Worm (Caenorhabditis elegans): ENCODE measurements around the gene dna-2.

Gene dna-2

ce11 chrII:11777893-11778480 is at the start of gene dna-2, which contains the start of gene patr-1:
dna-2 (plus strand) TSS chrII:11778430.
patr-1 (minus strand) TSS chrII:11777943.
- TF ChIP-seq T22C8.4 (GFP tag; IDR thresholded peaks at IDR 0.05) (no peak), tab-1 (GFP tag; IDR thresholded peaks at IDR 0.05) (no peak), med-1 (GFP tag; optimal IDR thresholded peaks at IDR 0.05; ENCODE audit: insufficient read depth) (no peak), ztf-29 (GFP tag; IDR thresholded peaks at IDR 0.05) (no peak), flt-1 (GFP tag; IDR thresholded peaks at IDR 0.05) (no peak)

ce11 chrII:11728545-11729105 is 49.6 kb upstream of the dna-2 start, which contains the start of gene alh-8:
alh-8 (plus strand) TSS chrII:11729055.
- TF ChIP-seq ztf-29 (GFP tag; IDR thresholded peaks at IDR 0.05) (no peak), flt-1 (GFP tag; IDR thresholded peaks at IDR 0.05) (no peak), ztf-23 (GFP tag; IDR thresholded peaks at IDR 0.05) (no peak), cog-1 (tag; optimal IDR thresholded peaks at IDR 0.05) (no peak), T22C8.4 (GFP tag; IDR thresholded peaks at IDR 0.05) (no peak), med-1 (GFP tag; optimal IDR thresholded peaks at IDR 0.05; ENCODE audit: insufficient read depth) (no peak), tab-1 (GFP tag; IDR thresholded peaks at IDR 0.05) (no peak), klf-2 (GFP tag; conservative IDR thresholded peaks at IDR 0.05) (no peak), ref-1 (GFP tag; conservative IDR thresholded peaks at IDR 0.05) (no peak)

- no peak for TF ChIP-seq flt-1 (GFP tag; IDR thresholded peaks at IDR 0.05)
- no peak for TF ChIP-seq cog-1 (tag; optimal IDR thresholded peaks at IDR 0.05)
These were observed 48.3 kb upstream of the dna-2 start for ce11 chrII:11729757-11730535.

- TF ChIP-seq ref-1 (GFP tag; conservative IDR thresholded peaks at IDR 0.05) = no peak
- no peak for TF ChIP-seq cog-1 (tag; optimal IDR thresholded peaks at IDR 0.05)
- no peak for TF ChIP-seq T22C8.4 (GFP tag; IDR thresholded peaks at IDR 0.05)
- no peak for TF ChIP-seq med-1 (GFP tag; optimal IDR thresholded peaks at IDR 0.05; ENCODE audit: insufficient read depth)
- no peak for TF ChIP-seq ztf-23 (GFP tag; IDR thresholded peaks at IDR 0.05)
- no peak for TF ChIP-seq tab-1 (GFP tag; IDR thresholded peaks at IDR 0.05)
- no peak for TF ChIP-seq ztf-29 (GFP tag; IDR thresholded peaks at IDR 0.05)
These were observed 47.0 kb upstream of the dna-2 start for ce11 chrII:11731174-11731724.

ce11 chrII:11732513-11732912 is 45.7 kb upstream of the dna-2 start, which contains the start of gene F13D12.8:
F13D12.8 (minus strand) TSS chrII:11732594.
- TF ChIP-seq tab-1 (GFP tag; IDR thresholded peaks at IDR 0.05) = no peak

ce11 chrII:11733850-11734249 is 44.4 kb upstream of the dna-2 start:
- no peak for TF ChIP-seq ztf-23 (GFP tag; IDR thresholded peaks at IDR 0.05)
- TF ChIP-seq T22C8.4 (GFP tag; IDR thresholded peaks at IDR 0.05) = no peak
- no peak for TF ChIP-seq ref-1 (GFP tag; conservative IDR thresholded peaks at IDR 0.05)
- TF ChIP-seq med-1 (GFP tag; optimal IDR thresholded peaks at IDR 0.05; ENCODE audit: insufficient read depth) = no peak
- no peak for TF ChIP-seq klf-2 (GFP tag; conservative IDR thresholded peaks at IDR 0.05)
- TF ChIP-seq tab-1 (GFP tag; IDR thresholded peaks at IDR 0.05) = no peak
- no peak for TF ChIP-seq ztf-29 (GFP tag; IDR thresholded peaks at IDR 0.05)
- no peak for TF ChIP-seq cog-1 (tag; optimal IDR thresholded peaks at IDR 0.05)
- TF ChIP-seq flt-1 (GFP tag; IDR thresholded peaks at IDR 0.05) = no peak

ce11 chrII:11737347-11737746 is 40.9 kb upstream of the dna-2 start:
- TF ChIP-seq flt-1 (GFP tag; IDR thresholded peaks at IDR 0.05) (no peak), ztf-23 (GFP tag; IDR thresholded peaks at IDR 0.05) (no peak), T22C8.4 (GFP tag; IDR thresholded peaks at IDR 0.05) (no peak), klf-2 (GFP tag; conservative IDR thresholded peaks at IDR 0.05) (no peak), tab-1 (GFP tag; IDR thresholded peaks at IDR 0.05) (no peak), ztf-29 (GFP tag; IDR thresholded peaks at IDR 0.05) (no peak), cog-1 (tag; optimal IDR thresholded peaks at IDR 0.05) (no peak), ref-1 (GFP tag; conservative IDR thresholded peaks at IDR 0.05) (no peak), med-1 (GFP tag; optimal IDR thresholded peaks at IDR 0.05; ENCODE audit: insufficient read depth) (no peak)

- no peak for TF ChIP-seq med-1 (GFP tag; optimal IDR thresholded peaks at IDR 0.05; ENCODE audit: insufficient read depth)
- TF ChIP-seq tab-1 (GFP tag; IDR thresholded peaks at IDR 0.05) = no peak
- no peak for TF ChIP-seq cog-1 (tag; optimal IDR thresholded peaks at IDR 0.05)
- no peak for TF ChIP-seq flt-1 (GFP tag; IDR thresholded peaks at IDR 0.05)
- no peak for TF ChIP-seq ztf-23 (GFP tag; IDR thresholded peaks at IDR 0.05)
- no peak for TF ChIP-seq ref-1 (GFP tag; conservative IDR thresholded peaks at IDR 0.05)
- no peak for TF ChIP-seq T22C8.4 (GFP tag; IDR thresholded peaks at IDR 0.05)
These were observed 39.0 kb upstream of the dna-2 start, which contains the start of gene ctsa-1.2 for ce11 chrII:11739199-11739598. ctsa-1.2 (plus strand) TSS chrII:11739358.

ce11 chrII:11742320-11742719 is 35.9 kb upstream of the dna-2 start:
- no peak for TF ChIP-seq cog-1 (tag; optimal IDR thresholded peaks at IDR 0.05)
- TF ChIP-seq T22C8.4 (GFP tag; IDR thresholded peaks at IDR 0.05) = no peak
- TF ChIP-seq klf-2 (GFP tag; conservative IDR thresholded peaks at IDR 0.05) = no peak

ce11 chrII:11746782-11747288 is 31.4 kb upstream of the dna-2 start:
- TF ChIP-seq klf-2 (GFP tag; conservative IDR thresholded peaks at IDR 0.05) (no peak), cog-1 (tag; optimal IDR thresholded peaks at IDR 0.05) (no peak), flt-1 (GFP tag; IDR thresholded peaks at IDR 0.05) (peak; percentile 60; the same call in 1 of the 2 replicates), tab-1 (GFP tag; IDR thresholded peaks at IDR 0.05) (peak; percentile 64; the same call in 1 of the 2 replicates), T22C8.4 (GFP tag; IDR thresholded peaks at IDR 0.05) (peak; percentile 48; the same call in 1 of the 2 replicates), med-1 (GFP tag; optimal IDR thresholded peaks at IDR 0.05; ENCODE audit: insufficient read depth) (no peak), ref-1 (GFP tag; conservative IDR thresholded peaks at IDR 0.05) (no peak), ztf-29 (GFP tag; IDR thresholded peaks at IDR 0.05) (no peak), ztf-23 (GFP tag; IDR thresholded peaks at IDR 0.05) (0 out of 2 replicates have a peak, but pooled peaks have one; percentile 37)
